Fruit fly (Drosophila melanogaster): ENCODE results near the gene CG3777.
A peak's percentile ranks its signal among the peaks of the same experiment; 100 is the strongest.

DNA sequence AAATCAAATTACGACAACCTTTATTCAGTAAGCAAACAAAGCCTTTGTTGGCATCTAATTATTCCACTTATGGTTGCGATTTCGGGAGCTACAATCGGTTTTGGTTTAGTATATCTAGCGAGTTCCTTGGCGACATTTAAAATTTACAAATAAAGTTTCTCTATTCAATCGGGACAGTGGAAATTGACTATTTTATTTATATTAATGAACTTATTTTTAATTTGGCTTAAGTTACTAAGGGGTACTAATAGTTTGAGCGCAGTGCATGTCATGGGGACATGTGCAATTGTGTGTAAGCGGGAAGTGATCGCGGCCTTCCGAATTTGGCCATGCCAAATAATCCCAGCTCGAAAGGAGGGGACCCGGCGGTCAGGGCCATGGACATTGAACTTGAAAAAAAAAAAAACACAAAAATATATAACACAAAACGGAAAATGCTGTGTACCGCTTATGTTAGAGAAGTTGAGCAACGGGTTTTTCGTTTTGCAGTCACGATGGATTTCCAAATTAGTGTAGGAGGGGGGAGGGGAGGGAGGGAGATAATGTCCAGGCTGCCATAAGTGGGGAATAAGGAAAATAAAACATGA, 74.5 kb downstream of the CG3777 start:
- no peak for TF ChIP-seq CG8301 (tag; optimal IDR thresholded peaks at IDR 0.05)
- peak; percentile 39; the same call in 1 of the 2 replicates for TF ChIP-seq Ets98B (GFP tag; IDR thresholded peaks at IDR 0.05)
- no peak for TF ChIP-seq CG8159 (tag; optimal IDR thresholded peaks at IDR 0.05)
- TF ChIP-seq EcR (GFP tag; optimal IDR thresholded peaks at IDR 0.05): no peak
- no peak for TF ChIP-seq rn (GFP tag; IDR thresholded peaks at IDR 0.05)
- TF ChIP-seq CG10348 (GFP tag; IDR thresholded peaks at IDR 0.05): no peak
- TF ChIP-seq CG9948 (tag; optimal IDR thresholded peaks at IDR 0.05): no peak
- no peak for TF ChIP-seq CG14655 (GFP tag; optimal IDR thresholded peaks at IDR 0.05)
- peak; percentile 64 for TF ChIP-seq CG4496 (GFP tag; IDR thresholded peaks at IDR 0.05)
- no peak for TF ChIP-seq CG34367 (tag; optimal IDR thresholded peaks at IDR 0.05)
- TF ChIP-seq gl (tag; optimal IDR thresholded peaks at IDR 0.05): no peak
- no peak for TF ChIP-seq D1 (tag; optimal IDR thresholded peaks at IDR 0.05)
- TF ChIP-seq CG12605 (GFP tag; IDR thresholded peaks at IDR 0.05): no peak
- no peak for TF ChIP-seq CG17806 (tag; optimal IDR thresholded peaks at IDR 0.05)
